Worm (Caenorhabditis elegans) whole organism, L1 larva: Measurements from ENCODE around the gene F10E9.12.

ENCODE experiments used
- C16A3.4 ChIP-seq: fragments of 150-350 bp; optimal IDR thresholded peaks from 2 replicates; lab custom pipeline; 2014; ENCODE audit warnings: missing biosample characterization, missing genetic modification characterization
- C34B4.2 ChIP-seq: sonication (generic microtip); optimal IDR thresholded peaks from 2 replicates; lab custom pipeline; 2017; ENCODE audit warnings: mild to moderate bottlenecking, missing genetic modification characterization, missing compliant biosample characterization
- aha-1 ChIP-seq: fragments of 150-350 bp; optimal IDR thresholded peaks from 2 replicates; lab custom pipeline; 2014; ENCODE audit warnings: missing biosample characterization, missing genetic modification characterization
- ama-1 ChIP-seq: fragments of 150-350 bp; optimal IDR thresholded peaks from 2 replicates; lab custom pipeline; 2014
- blmp-1 ChIP-seq: fragments of 150-350 bp; optimal IDR thresholded peaks from 2 replicates; lab custom pipeline; 2014; ENCODE audit warnings: missing biosample characterization, missing genetic modification characterization
- ceh-8 ChIP-seq: fragments of 200-800 bp; sonication (Bioruptor generic); optimal IDR thresholded peaks from 2 replicates; lab custom pipeline; 2018; ENCODE audit warnings: mild to moderate bottlenecking, missing genetic modification characterization, moderate library complexity, missing compliant biosample characterization
- dpl-1 ChIP-seq, 3 experiments: fragments of 150-350 bp in 2 of 3; sonication (generic microtip) in 1 of 3; optimal IDR thresholded peaks; 2 replicates each; lab custom pipeline; 2014 to 2017; ENCODE audit warnings: missing biosample characterization in 3 of 3, missing genetic modification characterization in 3 of 3, missing genetic modification reagents in 3 of 3
- dsc-1 ChIP-seq: sonication (generic microtip); optimal IDR thresholded peaks from 2 replicates; lab custom pipeline; 2016; ENCODE audit warnings: mild to moderate bottlenecking, missing genetic modification characterization, missing compliant biosample characterization
- efl-1 ChIP-seq, 4 experiments: fragments of 150-350 bp; optimal IDR thresholded peaks in 3 of 4; peaks in 1 of 4; 1 replicate in 1 of 4; 2 replicates in 3 of 4; lab custom pipeline; 2014; ENCODE audit warnings: missing biosample characterization in 2 of 4, missing genetic modification characterization in 2 of 4, missing genetic modification reagents in 2 of 4
- efl-3 ChIP-seq: fragments of 200-800 bp; sonication (Bioruptor generic); optimal IDR thresholded peaks from 2 replicates; lab custom pipeline; 2018; ENCODE audit warnings: mild to moderate bottlenecking, missing genetic modification characterization, missing compliant biosample characterization
- egl-13 ChIP-seq: sonication (generic microtip); optimal IDR thresholded peaks from 2 replicates; lab custom pipeline; 2016; ENCODE audit warnings: missing genotype, missing genetic modification reagents, missing genetic modification characterization, missing compliant biosample characterization
- elt-2 ChIP-seq: sonication (generic microtip); optimal IDR thresholded peaks from 2 replicates; lab custom pipeline; 2016; ENCODE audit warnings: missing genetic modification characterization, mild to moderate bottlenecking, inconsistent platforms, missing compliant biosample characterization, missing genetic modification reagents
- ets-5 ChIP-seq: fragments of 200-800 bp; sonication (Bioruptor generic); IDR thresholded peaks from 2 replicates; pipeline ENCODE4 v1.3.6; 2022; ENCODE audit warnings: missing genetic modification characterization, missing compliant biosample characterization
- fkh-8 ChIP-seq: sonication (generic microtip); optimal IDR thresholded peaks from 2 replicates; lab custom pipeline; 2016; ENCODE audit warnings: mild to moderate bottlenecking, missing genetic modification characterization, missing compliant biosample characterization
- fos-1 ChIP-seq: fragments of 150-350 bp; optimal IDR thresholded peaks from 2 replicates; lab custom pipeline; 2014; ENCODE audit warnings: missing biosample characterization, missing genetic modification characterization
- irx-1 ChIP-seq: sonication (generic microtip); optimal IDR thresholded peaks from 2 replicates; lab custom pipeline; 2016; ENCODE audit warnings: missing genetic modification characterization, missing compliant biosample characterization
- jun-1 ChIP-seq: fragments of 150-350 bp; optimal IDR thresholded peaks from 2 replicates; lab custom pipeline; 2014; ENCODE audit warnings: missing biosample characterization, missing genetic modification reagents, missing genetic modification characterization
- lin-13 ChIP-seq: fragments of 150-350 bp; optimal IDR thresholded peaks from 2 replicates; lab custom pipeline; 2014; ENCODE audit warnings: missing biosample characterization, missing genetic modification reagents, missing genetic modification characterization
- lin-35 ChIP-seq, 2 experiments: fragments of 150-350 bp; optimal IDR thresholded peaks; 2 replicates each; lab custom pipeline; 2014; ENCODE audit warnings: missing biosample characterization in 2 of 2, missing genetic modification characterization in 2 of 2, missing genetic modification reagents in 2 of 2
- lin-39 ChIP-seq: fragments of 150-350 bp; optimal IDR thresholded peaks from 2 replicates; lab custom pipeline; 2014; ENCODE audit warnings: missing biosample characterization, missing genetic modification reagents, missing genetic modification characterization
- lsy-2 ChIP-seq, 2 experiments: fragments of 150-350 bp; optimal IDR thresholded peaks; 2 replicates each; lab custom pipeline; 2014; ENCODE audit warnings: missing biosample characterization in 2 of 2, missing genetic modification characterization in 2 of 2
- mef-2 ChIP-seq: fragments of 150-350 bp; optimal IDR thresholded peaks from 2 replicates; lab custom pipeline; 2014; ENCODE audit warnings: missing biosample characterization, missing genetic modification characterization
- nhr-12 ChIP-seq: sonication (generic microtip); optimal IDR thresholded peaks from 2 replicates; lab custom pipeline; 2017; ENCODE audit warnings: missing biosample characterization, missing genetic modification characterization
- nhr-28 ChIP-seq: fragments of 150-350 bp; optimal IDR thresholded peaks from 2 replicates; lab custom pipeline; 2014; ENCODE audit warnings: missing biosample characterization, missing genetic modification characterization
- nhr-47 ChIP-seq: sonication (generic microtip); optimal IDR thresholded peaks from 2 replicates; lab custom pipeline; 2016; ENCODE audit warnings: mild to moderate bottlenecking, missing genetic modification characterization, moderate library complexity, missing compliant biosample characterization
- nhr-84 ChIP-seq: sonication (generic microtip); optimal IDR thresholded peaks from 2 replicates; lab custom pipeline; 2017; ENCODE audit warnings: missing biosample characterization, missing genetic modification characterization
- nhr-85 ChIP-seq: sonication (generic microtip); peaks from one replicate; lab custom pipeline; 2016; ENCODE audit warnings: missing genetic modification characterization, inconsistent platforms, missing compliant biosample characterization
- nhr-90 ChIP-seq: sonication (generic microtip); optimal IDR thresholded peaks from 2 replicates; lab custom pipeline; 2016; ENCODE audit warnings: mild to moderate bottlenecking, missing genetic modification characterization, missing compliant biosample characterization; ENCODE audit not compliant: poor library complexity
- pag-3 ChIP-seq: sonication (generic microtip); optimal IDR thresholded peaks from 2 replicates; lab custom pipeline; 2017; ENCODE audit warnings: missing genetic modification characterization, mild to moderate bottlenecking, missing compliant biosample characterization, antibody characterized with exemption, borderline replicate concordance; ENCODE audit not compliant: insufficient read depth
- pqm-1 ChIP-seq: sonication (generic microtip); optimal IDR thresholded peaks from 3 replicates; lab custom pipeline; 2017; ENCODE audit warnings: missing biosample characterization, missing genetic modification characterization
- rnt-1 ChIP-seq: sonication (generic microtip); optimal IDR thresholded peaks from 2 replicates; lab custom pipeline; 2016; ENCODE audit warnings: mild to moderate bottlenecking, missing genetic modification characterization, moderate library complexity, missing compliant biosample characterization
- skn-1 ChIP-seq: fragments of 150-350 bp; optimal IDR thresholded peaks from 2 replicates; lab custom pipeline; 2014; ENCODE audit warnings: missing biosample characterization, missing genetic modification characterization
- snu-23 ChIP-seq: sonication (generic microtip); optimal IDR thresholded peaks from 2 replicates; lab custom pipeline; 2016; ENCODE audit warnings: missing genetic modification characterization, missing compliant biosample characterization
- sox-4 ChIP-seq: sonication (generic microtip); optimal IDR thresholded peaks from 2 replicates; lab custom pipeline; 2016; ENCODE audit warnings: missing genetic modification characterization, missing compliant biosample characterization
- swsn-7 ChIP-seq: sonication (generic microtip); optimal IDR thresholded peaks from 2 replicates; lab custom pipeline; 2016; ENCODE audit warnings: missing genetic modification characterization, missing compliant biosample characterization
- tlp-1 ChIP-seq: fragments of 150-350 bp; optimal IDR thresholded peaks from 2 replicates; lab custom pipeline; 2014; ENCODE audit warnings: missing biosample characterization, missing genetic modification characterization
- unc-130 ChIP-seq: fragments of 150-350 bp; optimal IDR thresholded peaks from 2 replicates; lab custom pipeline; 2017; ENCODE audit warnings: missing biosample characterization, missing genetic modification characterization, inconsistent platforms
- unc-62 ChIP-seq: fragments of 150-350 bp; optimal IDR thresholded peaks from 2 replicates; lab custom pipeline; 2014; ENCODE audit warnings: missing biosample characterization, missing genetic modification reagents, missing genetic modification characterization
- unc-98 ChIP-seq: fragments of 200-800 bp; sonication (Bioruptor generic); IDR thresholded peaks from 2 replicates; pipeline ENCODE4 v1.3.6; 2022; ENCODE audit warnings: missing genetic modification characterization, missing compliant biosample characterization
- vab-15 ChIP-seq: sonication (generic microtip); optimal IDR thresholded peaks from 2 replicates; lab custom pipeline; 2017; ENCODE audit warnings: missing genotype, mild to moderate bottlenecking, missing genetic modification characterization, missing compliant biosample characterization
- zag-1 ChIP-seq: fragments of 150-350 bp; optimal IDR thresholded peaks from 2 replicates; lab custom pipeline; 2014; ENCODE audit warnings: missing biosample characterization, missing genetic modification characterization
- zip-4 ChIP-seq: fragments of 200-800 bp; sonication (Bioruptor generic); optimal IDR thresholded peaks from 2 replicates; lab custom pipeline; 2018; ENCODE audit warnings: mild to moderate bottlenecking, missing genetic modification characterization, moderate library complexity, missing compliant biosample characterization
- ztf-11 ChIP-seq, 2 experiments: sonication (generic microtip); optimal IDR thresholded peaks; 2 replicates each; lab custom pipeline; 2016 to 2017; ENCODE audit warnings: missing genetic modification characterization in 2 of 2, missing biosample characterization in 1 of 2, missing compliant biosample characterization in 1 of 2
- ztf-4 ChIP-seq: fragments of 150-350 bp; optimal IDR thresholded peaks from 2 replicates; lab custom pipeline; 2014; ENCODE audit warnings: missing biosample characterization, missing genetic modification characterization

The F10E9.12 gene

DNA sequence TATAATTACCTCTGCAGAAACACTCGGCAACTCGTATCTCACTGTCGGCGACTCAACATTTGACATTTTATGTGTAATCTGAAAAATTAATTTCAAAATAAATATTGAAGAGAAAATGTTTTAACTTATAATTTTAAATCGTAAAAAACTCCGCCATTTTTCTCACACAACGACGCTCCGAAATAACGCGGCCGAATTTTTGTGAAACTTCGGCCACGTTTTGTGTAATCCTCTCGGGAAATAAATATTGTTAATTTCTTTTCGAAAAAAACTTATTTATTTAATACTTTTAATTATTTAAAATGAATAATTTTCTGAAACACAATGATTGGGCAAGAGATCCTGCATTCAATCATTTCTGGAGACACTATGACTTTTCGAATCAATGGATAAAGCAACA, 17.0 kb upstream of the F10E9.12 start, which contains the start of the genes F10E9.7 and F10E9.5 (continued):
- TF ChIP-seq lin-39 (tag; lab: Kevin White, UChicago) = peak; percentile 87
- TF ChIP-seq ets-5 (GFP tag; lab: Robert Waterston, UW) = no peak
- peak; percentile 39 for TF ChIP-seq fos-1 (tag; lab: Kevin White, UChicago)
- peak; percentile 82 for TF ChIP-seq vab-15
- TF ChIP-seq unc-98 (GFP tag; lab: Robert Waterston, UW) = peak; percentile 91
- peak; percentile 67 for TF ChIP-seq ztf-4 (tag; lab: Kevin White, UChicago)
- TF ChIP-seq pqm-1 (tag; lab: Kevin White, UChicago) = no peak
- TF ChIP-seq unc-62 (GFP tag; lab: Kevin White, UChicago) = no peak
- peak; percentile 98 for TF ChIP-seq nhr-90 (tag; lab: Kevin White, UChicago)
- TF ChIP-seq, all 84 proteins: peak for 61

DNA sequence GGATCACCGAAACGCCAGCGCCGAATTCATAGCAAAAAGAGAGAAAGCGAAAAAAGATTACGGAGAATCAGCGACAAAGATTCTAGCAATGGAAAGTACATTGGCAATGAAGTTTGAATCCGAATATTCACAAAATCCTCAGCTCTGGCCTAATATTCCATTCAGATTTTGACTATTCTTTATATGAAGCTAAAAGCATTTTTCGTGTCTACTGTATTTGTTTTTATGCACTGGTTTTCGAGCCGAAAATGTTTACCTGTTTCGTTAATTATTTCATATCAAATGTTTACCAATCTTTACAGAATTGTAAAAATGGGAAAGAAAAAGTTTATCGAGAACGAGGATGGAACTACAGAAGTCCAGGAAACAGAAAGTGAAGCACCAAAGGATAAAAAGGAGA, 16.1 kb upstream of the F10E9.12 start, which contains the start of gene F10E9.4:
Gene F10E9.4, plus strand, starts transcription at position 301 of the 400 bp plus-strand sequence.
- TF ChIP-seq zag-1 (tag; lab: Kevin White, UChicago) (no peak), dsc-1 (tag; lab: Kevin White, UChicago) (no peak), C34B4.2 (no peak), swsn-7 (no peak), ama-1 (lab: Kevin White, UChicago) (no peak), C16A3.4 (tag; lab: Kevin White, UChicago) (no peak), ztf-11 (tag; optimal IDR thresholded peaks at IDR 0.05; lab: Kevin White, UChicago) (no peak), vab-15 (no peak), pag-3 (no peak), pqm-1 (tag; lab: Kevin White, UChicago) (no peak), nhr-12 (tag; lab: Kevin White, UChicago) (no peak), fkh-8 (tag; lab: Kevin White, UChicago) (no peak), efl-3 (GFP tag; lab: Kevin White, UChicago) (no peak), ceh-8 (GFP tag; lab: Kevin White, UChicago) (no peak), blmp-1 (tag; lab: Kevin White, UChicago) (no peak), nhr-28 (no peak), unc-130 (no peak)

DNA sequence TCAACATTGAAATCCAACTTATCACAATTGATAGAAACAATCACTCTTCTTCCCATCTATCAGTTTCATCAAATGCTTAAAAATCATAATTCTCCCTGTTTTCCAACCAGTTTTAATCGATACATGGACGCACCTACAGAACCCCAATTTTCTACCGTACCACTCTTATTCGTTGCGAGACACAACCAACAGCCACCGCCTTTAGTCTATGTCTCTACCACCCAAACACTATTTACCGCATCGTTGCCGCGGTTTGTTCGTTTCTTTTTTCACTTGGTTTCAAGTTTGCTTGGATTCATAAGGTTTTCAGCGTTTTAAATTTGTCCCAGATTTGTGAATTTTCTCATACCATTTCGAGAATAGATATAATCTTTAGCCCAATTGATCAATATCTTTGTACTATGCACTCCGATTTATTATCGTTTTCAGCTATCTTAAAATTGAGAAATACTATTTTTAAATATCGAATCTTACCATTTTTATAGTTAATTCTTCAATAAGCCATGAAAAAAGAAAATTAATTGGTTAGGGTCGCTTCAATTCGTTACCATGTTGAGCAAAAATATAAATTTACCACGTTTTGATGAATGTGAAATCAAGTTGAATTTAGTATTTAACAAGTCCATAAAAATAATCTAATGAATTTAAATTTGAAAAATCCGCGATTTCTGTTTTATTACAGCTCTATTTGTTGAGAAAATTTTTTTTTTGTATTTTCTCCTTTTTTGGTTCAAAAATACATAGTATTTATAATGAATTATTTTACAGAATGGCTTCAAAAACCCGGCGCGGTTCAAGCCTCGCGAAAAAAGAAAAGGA, 13.9 kb upstream of the F10E9.12 start, which contains the start of gene F10E9.3:
Gene F10E9.3, plus strand, starts transcription at position 769 of the 819 bp plus-strand sequence.
- TF ChIP-seq snu-23 (GFP tag; lab: Kevin White, UChicago) = peak; percentile 23
- TF ChIP-seq efl-1 (optimal IDR thresholded peaks at IDR 0.05; lab: Kevin White, UChicago) = peak; percentile 42 to 58
- peak; percentile 16 to 86 for TF ChIP-seq efl-1 (GFP tag; optimal IDR thresholded peaks at IDR 0.05 in 1 of 2; lab: Kevin White, UChicago)
- no peak for TF ChIP-seq zip-4
- TF ChIP-seq blmp-1 (tag; lab: Kevin White, UChicago) = peak; percentile 50
- peak; percentile 3 for TF ChIP-seq C16A3.4 (tag; lab: Kevin White, UChicago)
- no peak for TF ChIP-seq ztf-4 (tag; lab: Kevin White, UChicago)
- peak; percentile 80 to 97 for TF ChIP-seq lsy-2 (tag; optimal IDR thresholded peaks at IDR 0.05; lab: Kevin White, UChicago)
- TF ChIP-seq dpl-1 (GFP tag; optimal IDR thresholded peaks at IDR 0.05; lab: Kevin White, UChicago) = peak in 2 of 3 experiments; percentile 36 to 55
- peak; percentile 78 for TF ChIP-seq nhr-85 (tag; lab: Kevin White, UChicago)
- TF ChIP-seq skn-1 (tag; lab: Kevin White, UChicago) = peak; percentile 21
- peak; percentile 3 to 72 for TF ChIP-seq lin-35 (GFP tag; optimal IDR thresholded peaks at IDR 0.05; lab: Kevin White, UChicago)
- no peak for TF ChIP-seq sox-4
- peak; percentile 27 for TF ChIP-seq rnt-1 (tag; lab: Kevin White, UChicago)

DNA sequence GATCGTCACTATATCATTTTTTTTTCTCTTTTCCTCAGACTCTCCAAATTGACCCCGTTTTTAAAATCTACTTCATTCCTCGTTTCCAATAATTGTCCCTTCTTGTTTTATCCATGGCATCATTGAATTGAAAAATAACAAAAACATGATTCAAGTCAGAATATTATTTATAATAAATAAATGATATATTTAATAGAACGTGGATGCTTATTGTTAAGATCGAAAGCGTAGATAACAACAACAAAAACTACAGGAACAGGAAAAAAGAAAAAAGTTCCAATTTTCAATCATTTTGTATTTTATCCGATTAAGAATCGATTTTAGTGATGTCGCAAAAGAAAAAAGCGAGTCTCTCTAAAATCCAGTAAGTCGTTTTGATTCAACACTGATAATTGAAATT, 11.9 kb upstream of the F10E9.12 start, which contains the start of gene F10E9.2:
Gene F10E9.2, plus strand, starts transcription at position 301 of the 400 bp plus-strand sequence.
- TF ChIP-seq efl-1 (optimal IDR thresholded peaks at IDR 0.05; lab: Kevin White, UChicago) (no peak), efl-1 (GFP tag; optimal IDR thresholded peaks at IDR 0.05 in 1 of 2; lab: Kevin White, UChicago) (no peak), blmp-1 (tag; lab: Kevin White, UChicago) (no peak), ceh-8 (GFP tag; lab: Kevin White, UChicago) (no peak), swsn-7 (no peak), aha-1 (tag; lab: Kevin White, UChicago) (no peak), nhr-85 (tag; lab: Kevin White, UChicago) (no peak), nhr-47 (no peak), lin-39 (tag; lab: Kevin White, UChicago) (no peak), mef-2 (tag; lab: Kevin White, UChicago) (no peak), irx-1 (tag; lab: Kevin White, UChicago) (no peak), elt-2 (tag; lab: Kevin White, UChicago) (no peak), nhr-84 (tag; lab: Kevin White, UChicago) (no peak), vab-15 (no peak), tlp-1 (no peak), lin-13 (GFP tag; lab: Kevin White, UChicago) (no peak), egl-13 (tag; lab: Kevin White, UChicago) (no peak), jun-1 (no peak)
